Fruit fly (Drosophila melanogaster) whole organism, embryonic: ENCODE data around the gene Acat2.

ENCODE experiments used
- Abd-B ChIP-seq: fragments of 200-800 bp; sonication (Bioruptor generic); optimal IDR thresholded peaks from 2 replicates; lab custom pipeline; 2018; ENCODE audit warnings: missing biosample characterization, mild to moderate bottlenecking, missing genetic modification characterization, moderate library complexity
- Ada2b ChIP-seq: fragments of 200-800 bp; sonication (Bioruptor generic); IDR thresholded peaks from 2 replicates; pipeline ENCODE4 v1.3.6; 2022; ENCODE audit warnings: missing biosample characterization, missing genetic modification characterization
- Atf-2 ChIP-seq: fragments of 200-800 bp; sonication (Bioruptor generic); optimal IDR thresholded peaks from 2 replicates; lab custom pipeline; 2016; ENCODE audit warnings: missing biosample characterization, missing genetic modification characterization
- C15 ChIP-seq: fragments of 200-800 bp; sonication (Bioruptor generic); IDR thresholded peaks from 3 replicates; pipeline ENCODE4 v1.3.6; 2022; ENCODE audit warnings: missing biosample characterization, missing genetic modification characterization
- CG12071 ChIP-seq: fragments of 200-800 bp; sonication (Bioruptor generic); optimal IDR thresholded peaks from 3 replicates; lab custom pipeline; 2018; ENCODE audit warnings: missing biosample characterization, mild to moderate bottlenecking, missing genetic modification characterization
- CG12942 ChIP-seq: fragments of 200-800 bp; sonication (Bioruptor generic); optimal IDR thresholded peaks from 3 replicates; lab custom pipeline; 2016; ENCODE audit warnings: missing biosample characterization, missing genetic modification characterization
- CG14014 ChIP-seq: fragments of 200-800 bp; sonication (Bioruptor generic); IDR thresholded peaks from 2 replicates; pipeline ENCODE4 v1.3.6; 2022; ENCODE audit warnings: missing biosample characterization, missing genetic modification characterization
- CG15269 ChIP-seq: fragments of 200-800 bp; sonication (Bioruptor generic); optimal IDR thresholded peaks from 2 replicates; lab custom pipeline; 2018; ENCODE audit warnings: missing biosample characterization, mild to moderate bottlenecking, missing genetic modification characterization, moderate library complexity
- CG17359 ChIP-seq: fragments of 200-800 bp; sonication (Bioruptor generic); optimal IDR thresholded peaks from 3 replicates; lab custom pipeline; 2018; ENCODE audit warnings: missing biosample characterization, mild to moderate bottlenecking, missing genetic modification characterization, moderate library complexity
- CG18011 ChIP-seq: fragments of 200-800 bp; sonication (Bioruptor generic); optimal IDR thresholded peaks from 2 replicates; lab custom pipeline; 2017; ENCODE audit warnings: missing biosample characterization, missing genetic modification characterization, mild to moderate bottlenecking, moderate library complexity, missing genotype
- CG18599 ChIP-seq: fragments of 200-800 bp; sonication (Bioruptor generic); optimal IDR thresholded peaks from 3 replicates; lab custom pipeline; 2017; ENCODE audit warnings: missing biosample characterization, missing genetic modification characterization, mild to moderate bottlenecking, moderate library complexity, missing genetic modification reagents
- CG4360 ChIP-seq: fragments of 200-800 bp; sonication (Bioruptor generic); IDR thresholded peaks from 2 replicates; pipeline ENCODE4 v1.3.6; 2022; ENCODE audit warnings: missing biosample characterization, missing genetic modification characterization
- CG6813 ChIP-seq: fragments of 200-800 bp; sonication (Bioruptor generic); optimal IDR thresholded peaks from 2 replicates; lab custom pipeline; 2017; ENCODE audit warnings: missing biosample characterization, missing genetic modification characterization, mild to moderate bottlenecking, moderate library complexity, missing genetic modification reagents
- CG9727 ChIP-seq: fragments of 200-800 bp; sonication (Bioruptor generic); optimal IDR thresholded peaks from 3 replicates; lab custom pipeline; 2017; ENCODE audit warnings: missing biosample characterization, mild to moderate bottlenecking, missing genetic modification characterization
- Dad ChIP-seq: fragments of 200-800 bp; sonication (Bioruptor generic); optimal IDR thresholded peaks from 3 replicates; lab custom pipeline; 2016; ENCODE audit warnings: missing biosample characterization, missing genetic modification characterization
- Drgx ChIP-seq: fragments of 200-800 bp; sonication (Bioruptor generic); IDR thresholded peaks from 2 replicates; pipeline ENCODE4 v1.3.6; 2022; ENCODE audit warnings: missing biosample characterization, missing genetic modification characterization
- GATAe ChIP-seq: fragments of 200-800 bp; sonication (Bioruptor generic); conservative IDR thresholded peaks from 2 replicates; pipeline ENCODE4 v1.3.6; 2022; ENCODE audit warnings: missing biosample characterization, missing genetic modification characterization
- Gug ChIP-seq: fragments of 200-800 bp; sonication (Bioruptor generic); IDR thresholded peaks from 4 replicates; pipeline ENCODE4 v1.3.6; 2022; ENCODE audit warnings: missing biosample characterization, missing genetic modification characterization
- HmgD ChIP-seq: fragments of 200-800 bp; sonication (Bioruptor generic); optimal IDR thresholded peaks from 3 replicates; lab custom pipeline; 2016; ENCODE audit warnings: missing biosample characterization, missing genetic modification characterization
- Hsf ChIP-seq: fragments of 200-800 bp; sonication (Bioruptor generic); optimal IDR thresholded peaks from 3 replicates; lab custom pipeline; 2016; ENCODE audit warnings: missing biosample characterization, missing genetic modification characterization
- Max ChIP-seq: fragments of 200-800 bp; sonication (Bioruptor generic); optimal IDR thresholded peaks from 2 replicates; lab custom pipeline; 2016; ENCODE audit warnings: missing biosample characterization, mild to moderate bottlenecking, missing genetic modification characterization
- Med ChIP-seq: fragments of 200-800 bp; sonication (Bioruptor generic); peaks from one replicate; lab custom pipeline; 2016; ENCODE audit warnings: missing biosample characterization, missing genetic modification characterization, mild to moderate bottlenecking, inconsistent platforms, moderate library complexity
- Mes4 ChIP-seq: fragments of 200-800 bp; sonication (Bioruptor generic); optimal IDR thresholded peaks from 2 replicates; lab custom pipeline; 2016; ENCODE audit warnings: missing biosample characterization, missing genetic modification characterization
- Mrtf ChIP-seq: fragments of 200-800 bp; sonication (Bioruptor generic); IDR thresholded peaks from 3 replicates; pipeline ENCODE4 v1.3.6; 2022; ENCODE audit warnings: missing biosample characterization, missing genetic modification characterization
- NC2α ChIP-seq: fragments of 200-800 bp; sonication (Bioruptor generic); optimal IDR thresholded peaks from 2 replicates; lab custom pipeline; 2016; ENCODE audit warnings: missing biosample characterization, missing genetic modification characterization
- NFAT ChIP-seq: fragments of 200-800 bp; sonication (Bioruptor generic); IDR thresholded peaks from 2 replicates; pipeline ENCODE4 v1.3.6; 2022; ENCODE audit warnings: missing biosample characterization, missing genetic modification characterization
- Ravus ChIP-seq: fragments of 200-800 bp; sonication (Bioruptor generic); IDR thresholded peaks from 2 replicates; pipeline ENCODE4 v1.3.6; 2022; ENCODE audit warnings: missing biosample characterization, missing genetic modification characterization
- Taf1 ChIP-seq: fragments of 200-800 bp; sonication (Bioruptor generic); IDR thresholded peaks from 2 replicates; pipeline ENCODE4 v1.3.6; 2022; ENCODE audit warnings: missing biosample characterization, missing genetic modification characterization
- Xrp1 ChIP-seq: fragments of 200-800 bp; sonication (Bioruptor generic); IDR thresholded peaks from 2 replicates; pipeline ENCODE4 v1.3.6; 2022; ENCODE audit warnings: missing biosample characterization, missing genetic modification characterization
- bowl ChIP-seq: fragments of 200-800 bp; sonication (Bioruptor generic); IDR thresholded peaks from 2 replicates; pipeline ENCODE4 v1.3.6; 2022; ENCODE audit warnings: missing biosample characterization, missing genetic modification characterization
- chinmo ChIP-seq: fragments of 200-800 bp; sonication (Bioruptor generic); IDR thresholded peaks from 4 replicates; pipeline ENCODE4 v1.3.6; 2022; ENCODE audit warnings: missing biosample characterization, missing genetic modification characterization; ENCODE audit not compliant: partially characterized antibody
- dimm ChIP-seq: fragments of 200-800 bp; sonication (Bioruptor generic); IDR thresholded peaks from 2 replicates; pipeline ENCODE4 v1.3.6; 2022; ENCODE audit warnings: missing biosample characterization, missing genetic modification characterization
- emc ChIP-seq: fragments of 200-800 bp; sonication (Bioruptor generic); optimal IDR thresholded peaks from 2 replicates; lab custom pipeline; 2016; ENCODE audit warnings: missing biosample characterization, missing genetic modification characterization
- exex ChIP-seq: fragments of 200-800 bp; sonication (Bioruptor generic); optimal IDR thresholded peaks from 4 replicates; lab custom pipeline; 2018; ENCODE audit warnings: missing biosample characterization, mild to moderate bottlenecking, missing genetic modification characterization, moderate library complexity
- ftz-f1 ChIP-seq: fragments of 200-800 bp; sonication (Bioruptor generic); optimal IDR thresholded peaks from 2 replicates; lab custom pipeline; 2016; ENCODE audit warnings: missing biosample characterization, missing genetic modification characterization
- ind ChIP-seq: fragments of 200-800 bp; sonication (Bioruptor generic); optimal IDR thresholded peaks from 3 replicates; lab custom pipeline; 2016; ENCODE audit warnings: missing biosample characterization, missing genetic modification characterization
- insv ChIP-seq, 2 experiments: fragments of 200-800 bp; sonication (Bioruptor generic); optimal IDR thresholded peaks; 3 replicates each; lab custom pipeline; 2016 to 2018; ENCODE audit warnings: missing biosample characterization in 2 of 2, missing genetic modification characterization in 2 of 2
- jumu ChIP-seq: fragments of 200-800 bp; sonication (Bioruptor generic); optimal IDR thresholded peaks from 3 replicates; lab custom pipeline; 2016; ENCODE audit warnings: missing biosample characterization, missing genetic modification characterization
- ken ChIP-seq: fragments of 200-800 bp; sonication (Bioruptor generic); IDR thresholded peaks from 3 replicates; pipeline ENCODE4 v1.3.6; 2022; ENCODE audit warnings: missing biosample characterization, missing genetic modification characterization
- lbe ChIP-seq: fragments of 200-800 bp; sonication (Bioruptor generic); optimal IDR thresholded peaks from 2 replicates; lab custom pipeline; 2016; ENCODE audit warnings: missing biosample characterization, mild to moderate bottlenecking, missing genetic modification characterization
- lmd ChIP-seq: fragments of 200-800 bp; sonication (Bioruptor generic); IDR thresholded peaks from 2 replicates; pipeline ENCODE4 v1.3.6; 2022; ENCODE audit warnings: missing biosample characterization, missing genetic modification characterization
- lola ChIP-seq, 3 experiments: fragments of >200 bp in 2 of 3; fragments of 200-800 bp in 1 of 3; sonication (Bioruptor generic) in 1 of 3; optimal IDR thresholded peaks; 2 replicates each; lab custom pipeline; 2017 to 2019; ENCODE audit warnings: missing biosample characterization in 3 of 3, missing genetic modification characterization in 3 of 3, mild to moderate bottlenecking in 1 of 3, moderate library complexity in 1 of 3
- lov ChIP-seq, 2 experiments: fragments of 200-800 bp in 1 of 2; fragments of >200 bp in 1 of 2; sonication (Bioruptor generic) in 1 of 2; IDR thresholded peaks in 1 of 2; optimal IDR thresholded peaks in 1 of 2; 2 replicates in 1 of 2; 3 replicates in 1 of 2; pipeline versions ENCODE4 v1.3.6 to Lab custom; 2017 to 2022; ENCODE audit warnings: missing biosample characterization in 1 of 2, missing genetic modification characterization in 1 of 2
- mld ChIP-seq: fragments of 200-800 bp; sonication (Bioruptor generic); IDR thresholded peaks from 3 replicates; pipeline ENCODE4 v1.3.6; 2022; ENCODE audit warnings: missing biosample characterization, missing genetic modification characterization; ENCODE audit not compliant: partially characterized antibody
- prd ChIP-seq, 3 experiments: fragments of >200 bp in 2 of 3; fragments of 200-800 bp in 1 of 3; sonication (Bioruptor generic) in 1 of 3; optimal IDR thresholded peaks in 2 of 3; IDR thresholded peaks in 1 of 3; 2 replicates in 2 of 3; 3 replicates in 1 of 3; pipeline versions ENCODE4 v1.3.6 to Lab custom; 2017 to 2022; ENCODE audit warnings: missing biosample characterization in 1 of 3, missing genetic modification characterization in 1 of 3
- sob ChIP-seq: fragments of 200-800 bp; sonication (Bioruptor generic); IDR thresholded peaks from 2 replicates; pipeline ENCODE4 v1.3.6; 2022; ENCODE audit warnings: missing biosample characterization, missing genetic modification characterization
- stc ChIP-seq: fragments of 200-800 bp; sonication (Bioruptor generic); IDR thresholded peaks from 2 replicates; pipeline ENCODE4 v1.3.6; 2022; ENCODE audit warnings: missing biosample characterization, missing genetic modification characterization
- tgo ChIP-seq: fragments of 200-800 bp; sonication (Bioruptor generic); IDR thresholded peaks from 3 replicates; pipeline ENCODE4 v1.3.6; 2022; ENCODE audit warnings: missing biosample characterization, missing genetic modification characterization
- unpg ChIP-seq: fragments of 200-800 bp; sonication (Bioruptor generic); optimal IDR thresholded peaks from 3 replicates; lab custom pipeline; 2018; ENCODE audit warnings: missing biosample characterization, mild to moderate bottlenecking, missing genetic modification characterization, moderate library complexity
- vfl ChIP-seq: fragments of 200-800 bp; sonication (Bioruptor generic); optimal IDR thresholded peaks from 2 replicates; lab custom pipeline; 2016; ENCODE audit warnings: missing biosample characterization, missing genetic modification characterization

Gene Acat2

dm6 chr3L:1335428-1335764, 32.7 kb downstream of the Acat2 start (continued):
- TF ChIP-seq emc (GFP tag; lab: Kevin White, UChicago) = no peak
- peak; percentile 54 for TF ChIP-seq CG9727
- peak; percentile 36 for TF ChIP-seq CG18011
- peak; percentile 52; the same call in 2 of the 3 replicates for TF ChIP-seq tgo (GFP tag; lab: Robert Waterston, UW)
- no peak for TF ChIP-seq exex (tag; lab: Kevin White, UChicago)
- TF ChIP-seq CG12071 (GFP tag; lab: Kevin White, UChicago) = peak; percentile 58
- peak; percentile 37 for TF ChIP-seq Hsf (GFP tag; lab: Kevin White, UChicago)
- TF ChIP-seq HmgD (GFP tag; lab: Kevin White, UChicago) = no peak
- TF ChIP-seq Gug (GFP tag; lab: Robert Waterston, UW) = peak; percentile 46; the same call in 3 of the 4 replicates
- TF ChIP-seq Mrtf (GFP tag; lab: Robert Waterston, UW) = peak; percentile 72; the same call in 2 of the 3 replicates
- peak; percentile 72 for TF ChIP-seq sob
- TF ChIP-seq CG14014 = peak; percentile 65; the same call in 1 of the 2 replicates
- peak; percentile 66; the same call in 1 of the 4 replicates for TF ChIP-seq chinmo
- no peak for TF ChIP-seq prd (optimal IDR thresholded peaks at IDR 0.05; lab: Kevin White, UChicago)
- peak; percentile 69 for TF ChIP-seq prd (GFP tag; IDR thresholded peaks at IDR 0.05; lab: Robert Waterston, UW)
- TF ChIP-seq CG18599 = peak; percentile 68
- peak; percentile 29; the same call in 1 of the 2 replicates for TF ChIP-seq dimm (GFP tag; lab: Robert Waterston, UW)
- peak; percentile 67 for TF ChIP-seq lmd (GFP tag; lab: Robert Waterston, UW)
- no peak for TF ChIP-seq mld (GFP tag; lab: Robert Waterston, UW)
- no peak for TF ChIP-seq C15 (GFP tag; lab: Robert Waterston, UW)
- peak; percentile 62 for TF ChIP-seq ind (GFP tag; lab: Kevin White, UChicago)
- no peak for TF ChIP-seq lola (GFP tag; optimal IDR thresholded peaks at IDR 0.05; lab: Kevin White, UChicago)
- no peak for TF ChIP-seq insv (GFP tag; optimal IDR thresholded peaks at IDR 0.05; lab: Kevin White, UChicago)
- TF ChIP-seq ken (GFP tag; lab: Robert Waterston, UW) = peak; percentile 51; the same call in 1 of the 3 replicates
- TF ChIP-seq CG4360 (GFP tag; lab: Robert Waterston, UW) = no peak; the same call in 1 of the 2 replicates
- peak; percentile 70 for TF ChIP-seq Xrp1 (GFP tag; lab: Robert Waterston, UW)
- no peak for TF ChIP-seq NC2α
- TF ChIP-seq CG12942 (GFP tag; lab: Kevin White, UChicago) = no peak
- no peak for TF ChIP-seq Abd-B
- TF ChIP-seq Ada2b (GFP tag; lab: Robert Waterston, UW) = peak; percentile 71
- TF ChIP-seq Dad (GFP tag; lab: Kevin White, UChicago) = no peak
- no peak for TF ChIP-seq Mes4 (GFP tag; lab: Kevin White, UChicago)
- no peak for TF ChIP-seq GATAe (GFP tag; lab: Robert Waterston, UW)
- TF ChIP-seq Ravus = no peak; the same call in 1 of the 2 replicates
- peak; percentile 39 for TF ChIP-seq CG17359 (tag; lab: Kevin White, UChicago)
- TF ChIP-seq Med (GFP tag; lab: Kevin White, UChicago) = peak; percentile 94
- TF ChIP-seq lbe = peak; percentile 43
- TF ChIP-seq ftz-f1 (GFP tag; lab: Kevin White, UChicago) = no peak
- no peak for TF ChIP-seq vfl (GFP tag; lab: Kevin White, UChicago)
- no peak for TF ChIP-seq lov (optimal IDR thresholded peaks at IDR 0.05; lab: Kevin White, UChicago)
- TF ChIP-seq lov (GFP tag; IDR thresholded peaks at IDR 0.05; lab: Robert Waterston, UW) = 0 out of 3 replicates have a peak, but pooled peaks have one; percentile 27
- TF ChIP-seq CG6813 (GFP tag; lab: Kevin White, UChicago) = no peak
- peak; percentile 49; the same call in 1 of the 2 replicates for TF ChIP-seq bowl (GFP tag; lab: Robert Waterston, UW)
- peak; percentile 61 for TF ChIP-seq stc (GFP tag; lab: Robert Waterston, UW)
- TF ChIP-seq Max = peak; percentile 4
- peak; percentile 54; the same call in 1 of the 2 replicates for TF ChIP-seq Taf1 (GFP tag; lab: Robert Waterston, UW)
- TF ChIP-seq jumu (GFP tag; lab: Kevin White, UChicago) = peak; percentile 38
- peak; percentile 56 for TF ChIP-seq CG15269 (tag; lab: Kevin White, UChicago)
- peak; percentile 49 for TF ChIP-seq Atf-2 (GFP tag; lab: Kevin White, UChicago)
- peak; percentile 68 for TF ChIP-seq NFAT (GFP tag; lab: Robert Waterston, UW)
- TF ChIP-seq Drgx (GFP tag; lab: Robert Waterston, UW) = peak; percentile 90
- peak; percentile 43 for TF ChIP-seq unpg (GFP tag; lab: Kevin White, UChicago)
